Fruit fly (Drosophila melanogaster): Measurements from ENCODE around the gene CG1105.

The CG1105 gene

dm6 chr3R:7086377-7087200 is 19.7 kb upstream of the CG1105 start, which contains the start of gene alphaTub84B (continued):
- peak; percentile 84 for TF ChIP-seq jim (GFP tag; optimal IDR thresholded peaks at IDR 0.05)
- TF ChIP-seq woc (GFP tag; optimal IDR thresholded peaks at IDR 0.05) = peak; percentile 42
- TF ChIP-seq sv (GFP tag; optimal IDR thresholded peaks at IDR 0.05) = peak; percentile 52
- no peak for TF ChIP-seq CG32264 (GFP tag; optimal IDR thresholded peaks at IDR 0.05)
- TF ChIP-seq Abd-B (GFP tag; optimal IDR thresholded peaks at IDR 0.05) = no peak
- peak; percentile 86 for TF ChIP-seq Jra (GFP tag; optimal IDR thresholded peaks at IDR 0.05)
- peak; percentile 19 for TF ChIP-seq HLH106 (tag; optimal IDR thresholded peaks at IDR 0.05)
- no peak for TF ChIP-seq lola (GFP tag; optimal IDR thresholded peaks at IDR 0.05)
- no peak for TF ChIP-seq N (GFP tag; optimal IDR thresholded peaks at IDR 0.05)

- no peak for TF ChIP-seq OdsH (GFP tag; optimal IDR thresholded peaks at IDR 0.05)
- no peak for TF ChIP-seq Rel (GFP tag; optimal IDR thresholded peaks at IDR 0.05)
- no peak for TF ChIP-seq Rel (tag; optimal IDR thresholded peaks at IDR 0.05)
- TF ChIP-seq fru (GFP tag; optimal IDR thresholded peaks at IDR 0.05) = no peak
- TF ChIP-seq rgr (GFP tag; optimal IDR thresholded peaks at IDR 0.05) = no peak
- no peak for TF ChIP-seq Myc (optimal IDR thresholded peaks at IDR 0.05)
Observed at dm6 chr3R:7085983-7086376, 19.0 kb upstream of the CG1105 start, which contains the start of gene Tailor. Gene Tailor, minus strand, starts transcription at chr3R:7086083.

dm6 chr3R:7085455-7085854 is 18.5 kb upstream of the CG1105 start:
- TF ChIP-seq Rel (GFP tag; optimal IDR thresholded peaks at IDR 0.05) = no peak
- TF ChIP-seq Rel (tag; optimal IDR thresholded peaks at IDR 0.05) = peak; percentile 44
- TF ChIP-seq jim (GFP tag; optimal IDR thresholded peaks at IDR 0.05) = no peak

- TF ChIP-seq foxo (GFP tag; optimal IDR thresholded peaks at IDR 0.05) (no peak), dl (GFP tag; optimal IDR thresholded peaks at IDR 0.05; ENCODE audit: insufficient read depth in 1 of 2, partially characterized antibody in 2 of 2) (no peak), Vsx2 (GFP tag; optimal IDR thresholded peaks at IDR 0.05; ENCODE audit: partially characterized antibody) (no peak), Rel (GFP tag; optimal IDR thresholded peaks at IDR 0.05) (no peak), Rel (tag; optimal IDR thresholded peaks at IDR 0.05) (peak; percentile 91), Sp1 (GFP tag; optimal IDR thresholded peaks at IDR 0.05) (no peak), Abd-B (GFP tag; optimal IDR thresholded peaks at IDR 0.05) (no peak)
Observed at dm6 chr3R:7083750-7084149, 16.8 kb upstream of the CG1105 start.

dm6 chr3R:7081972-7082371 is 15.0 kb upstream of the CG1105 start, which contains the start of gene Dpck:
Gene Dpck, plus strand, starts transcription at chr3R:7082182.
- TF ChIP-seq tai (GFP tag; optimal IDR thresholded peaks at IDR 0.05) (no peak), Dfd (GFP tag; optimal IDR thresholded peaks at IDR 0.05) (no peak), foxo (GFP tag; optimal IDR thresholded peaks at IDR 0.05) (peak in 1 of 2 experiments; percentile 20), jim (GFP tag; optimal IDR thresholded peaks at IDR 0.05) (peak; percentile 28), br (GFP tag; optimal IDR thresholded peaks at IDR 0.05) (no peak), HLH106 (tag; optimal IDR thresholded peaks at IDR 0.05) (peak; percentile 30), Mio (GFP tag; optimal IDR thresholded peaks at IDR 0.05) (peak; percentile 19), N (GFP tag; optimal IDR thresholded peaks at IDR 0.05) (no peak), dl (GFP tag; optimal IDR thresholded peaks at IDR 0.05; ENCODE audit: insufficient read depth in 1 of 2, partially characterized antibody in 2 of 2) (no peak), woc (GFP tag; optimal IDR thresholded peaks at IDR 0.05) (peak; percentile 60), Abd-B (GFP tag; optimal IDR thresholded peaks at IDR 0.05) (no peak), OdsH (GFP tag; optimal IDR thresholded peaks at IDR 0.05) (no peak), Vsx2 (GFP tag; optimal IDR thresholded peaks at IDR 0.05; ENCODE audit: partially characterized antibody) (no peak), CrebA (GFP tag; optimal IDR thresholded peaks at IDR 0.05; ENCODE audit: borderline replicate concordance) (no peak), psq (GFP tag; optimal IDR thresholded peaks at IDR 0.05) (no peak), sv (GFP tag; optimal IDR thresholded peaks at IDR 0.05) (no peak), CG9705 (GFP tag; optimal IDR thresholded peaks at IDR 0.05) (no peak), usp (GFP tag; optimal IDR thresholded peaks at IDR 0.05) (no peak), Hr78 (GFP tag; optimal IDR thresholded peaks at IDR 0.05) (no peak), CG32264 (GFP tag; optimal IDR thresholded peaks at IDR 0.05) (no peak), Rel (GFP tag; optimal IDR thresholded peaks at IDR 0.05) (no peak), Rel (tag; optimal IDR thresholded peaks at IDR 0.05) (peak; percentile 47), fru (GFP tag; optimal IDR thresholded peaks at IDR 0.05) (peak; percentile 34), rgr (GFP tag; optimal IDR thresholded peaks at IDR 0.05) (peak; percentile 19), pan (optimal IDR thresholded peaks at IDR 0.05) (no peak), dmrt93B (GFP tag; optimal IDR thresholded peaks at IDR 0.05) (no peak), dsf (GFP tag; optimal IDR thresholded peaks at IDR 0.05; ENCODE audit: borderline replicate concordance) (no peak), h (GFP tag; optimal IDR thresholded peaks at IDR 0.05) (peak; percentile 30), Hnf4 (GFP tag; optimal IDR thresholded peaks at IDR 0.05) (peak; percentile 30), ey (GFP tag; optimal IDR thresholded peaks at IDR 0.05) (peak; percentile 11), Hr83 (GFP tag; optimal IDR thresholded peaks at IDR 0.05; ENCODE audit: poor library complexity, severe bottlenecking) (peak; percentile 23), sage (GFP tag; optimal IDR thresholded peaks at IDR 0.05) (peak; percentile 47), Dif (GFP tag; optimal IDR thresholded peaks at IDR 0.05; ENCODE audit: partially characterized antibody) (no peak), GATAd (GFP tag; optimal IDR thresholded peaks at IDR 0.05) (no peak), brk (GFP tag; optimal IDR thresholded peaks at IDR 0.05) (no peak)

All from whole organism, wandering third instar larva.